Worm (Caenorhabditis elegans): ENCODE data around the gene pccb-1.
A peak's percentile ranks its signal among the peaks of the same experiment; 100 is the strongest.

Gene pccb-1

ce11 chrX:3091119-3091746 is 1.9 kb downstream of the pccb-1 start:
- TF ChIP-seq nhr-129 (tag; optimal IDR thresholded peaks at IDR 0.05) (peak; percentile 13), alr-1 (tag; optimal IDR thresholded peaks at IDR 0.05) (no peak)

DNA sequence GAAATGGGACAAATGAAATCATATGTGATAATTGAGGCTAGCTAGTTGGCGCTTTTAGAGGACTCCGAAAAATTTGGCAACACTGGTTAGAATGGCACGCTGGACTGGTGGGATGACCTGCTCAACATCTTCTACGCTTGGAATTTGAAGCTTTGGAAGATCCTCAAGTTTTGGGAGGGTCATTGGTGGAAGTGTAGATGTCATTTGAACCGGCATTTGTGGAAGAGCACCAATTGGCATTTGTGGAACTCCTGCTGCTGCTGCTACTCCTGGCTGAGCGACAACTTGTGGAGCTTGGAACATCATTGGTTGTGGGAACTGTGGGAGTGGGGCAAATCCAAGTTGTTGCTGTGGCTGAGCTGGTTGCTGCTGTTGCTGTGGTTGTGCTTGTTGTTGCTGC is 3.1 kb downstream of the pccb-1 start:
- no peak for TF ChIP-seq sma-3 (GFP tag; optimal IDR thresholded peaks at IDR 0.05)
- TF ChIP-seq zag-1 (tag; optimal IDR thresholded peaks at IDR 0.05), result no peak
- TF ChIP-seq nhr-129 (tag; optimal IDR thresholded peaks at IDR 0.05), result peak; percentile 33

DNA sequence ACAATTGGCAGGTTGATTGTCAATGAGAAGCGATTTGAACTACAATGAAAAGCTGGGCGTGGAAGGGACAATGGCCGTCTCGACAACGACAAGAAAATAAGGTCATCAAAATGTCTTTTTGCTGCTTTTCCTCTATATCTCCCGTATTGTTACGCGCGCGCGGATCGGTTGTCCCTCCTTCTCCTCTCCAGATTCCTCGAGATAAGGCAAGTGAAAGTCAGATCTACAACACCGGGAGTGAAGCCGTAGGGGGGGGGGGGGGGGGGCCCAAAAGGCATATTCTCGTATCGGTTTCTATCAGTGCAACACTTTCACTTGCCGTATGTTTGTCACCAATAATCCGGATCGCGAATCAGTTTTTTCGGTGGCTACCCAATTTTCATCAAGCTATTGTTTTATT is 5.0 kb downstream of the pccb-1 start, which contains the start of gene wrt-2:
TSS of gene wrt-2 (minus strand) at position 46 of the 400 bp plus-strand sequence.
- no peak for TF ChIP-seq alr-1 (tag; optimal IDR thresholded peaks at IDR 0.05)
- no peak for TF ChIP-seq nhr-11 (tag; optimal IDR thresholded peaks at IDR 0.05)
- TF ChIP-seq ceh-16 (tag; optimal IDR thresholded peaks at IDR 0.05), result no peak
- no peak for TF ChIP-seq ztf-4 (tag; optimal IDR thresholded peaks at IDR 0.05)
- no peak for TF ChIP-seq snpc-4 (tag; optimal IDR thresholded peaks at IDR 0.05)
- TF ChIP-seq mbf-1 (tag; optimal IDR thresholded peaks at IDR 0.05), result no peak
- no peak for TF ChIP-seq nhr-237 (tag; optimal IDR thresholded peaks at IDR 0.05)
- no peak for TF ChIP-seq lin-39 (tag; optimal IDR thresholded peaks at IDR 0.05)
- no peak for TF ChIP-seq mdl-1 (tag; optimal IDR thresholded peaks at IDR 0.05)
- TF ChIP-seq Y55F3AM.14 (GFP tag; optimal IDR thresholded peaks at IDR 0.05), result no peak
- TF ChIP-seq ceh-82 (tag; optimal IDR thresholded peaks at IDR 0.05), result no peak
- no peak for TF ChIP-seq ZK546.5 (tag; optimal IDR thresholded peaks at IDR 0.05)
- no peak for TF ChIP-seq ama-1 (optimal IDR thresholded peaks at IDR 0.05)
- no peak for TF ChIP-seq elt-3 (tag; optimal IDR thresholded peaks at IDR 0.05)
- TF ChIP-seq sem-4 (tag; optimal IDR thresholded peaks at IDR 0.05), result no peak
- no peak for TF ChIP-seq nhr-23 (tag; optimal IDR thresholded peaks at IDR 0.05)
- TF ChIP-seq F13H6.1 (tag; optimal IDR thresholded peaks at IDR 0.05), result no peak
- TF ChIP-seq nhr-21 (tag; optimal IDR thresholded peaks at IDR 0.05), result no peak

DNA sequence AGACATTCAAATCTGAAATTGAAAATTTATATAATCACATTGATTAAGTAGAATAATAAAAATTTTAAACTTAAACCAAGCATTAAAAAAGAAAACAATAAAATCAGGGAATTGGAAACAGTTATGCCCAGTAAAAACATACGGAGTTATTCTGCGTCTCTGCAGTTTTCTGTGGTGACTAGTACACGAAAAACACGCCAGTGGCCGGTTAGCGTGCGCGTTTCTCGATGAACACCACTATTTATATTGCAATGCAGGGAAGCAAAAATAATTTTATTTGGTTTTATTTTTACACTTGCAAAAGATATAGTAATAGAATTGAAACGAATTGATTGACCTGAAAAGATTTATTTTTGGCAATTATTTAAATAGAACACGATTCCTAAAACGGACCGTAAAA is 10.5 kb downstream of the pccb-1 start, which contains the start of gene sec-3:
TSS of gene sec-3 (minus strand) at position 21 of the 400 bp plus-strand sequence.
- TF ChIP-seq nhr-23 (tag; optimal IDR thresholded peaks at IDR 0.05), result no peak
- no peak for TF ChIP-seq aly-2 (tag; optimal IDR thresholded peaks at IDR 0.05)
- TF ChIP-seq F13H6.1 (tag; optimal IDR thresholded peaks at IDR 0.05), result peak; percentile 90
- no peak for TF ChIP-seq ZK546.5 (tag; optimal IDR thresholded peaks at IDR 0.05)
- no peak for TF ChIP-seq Y55F3AM.14 (GFP tag; optimal IDR thresholded peaks at IDR 0.05)
- TF ChIP-seq nhr-11 (tag; optimal IDR thresholded peaks at IDR 0.05), result no peak
- peak; percentile 50 for TF ChIP-seq skn-1 (tag; optimal IDR thresholded peaks at IDR 0.05)
- TF ChIP-seq ceh-82 (tag; optimal IDR thresholded peaks at IDR 0.05), result no peak
- no peak for TF ChIP-seq elt-1 (tag; optimal IDR thresholded peaks at IDR 0.05)
- TF ChIP-seq sma-9 (GFP tag; optimal IDR thresholded peaks at IDR 0.05), result peak; percentile 91
- TF ChIP-seq sma-9 (tag; optimal IDR thresholded peaks at IDR 0.05), result no peak
- TF ChIP-seq nhr-10 (tag; optimal IDR thresholded peaks at IDR 0.05), result peak; percentile 22
- peak; percentile 39 for TF ChIP-seq R02D3.7 (tag; optimal IDR thresholded peaks at IDR 0.05)
- TF ChIP-seq nhr-129 (tag; optimal IDR thresholded peaks at IDR 0.05), result peak; percentile 85
- no peak for TF ChIP-seq unc-39 (tag; optimal IDR thresholded peaks at IDR 0.05)
- peak in 1 of 2 experiments; percentile 38 for TF ChIP-seq mdl-1 (tag; optimal IDR thresholded peaks at IDR 0.05)
- no peak for TF ChIP-seq mbf-1 (tag; optimal IDR thresholded peaks at IDR 0.05)
- peak; percentile 97 for TF ChIP-seq C34F6.9 (tag; optimal IDR thresholded peaks at IDR 0.05)
- TF ChIP-seq lsy-2 (tag; optimal IDR thresholded peaks at IDR 0.05), result peak; percentile 80 to 92
- peak; percentile 90 for TF ChIP-seq crh-2 (tag; optimal IDR thresholded peaks at IDR 0.05)
- TF ChIP-seq lin-11 (tag; optimal IDR thresholded peaks at IDR 0.05), result peak; percentile 57
- TF ChIP-seq ceh-16 (tag; optimal IDR thresholded peaks at IDR 0.05), result peak; percentile 79
- peak; percentile 88 for TF ChIP-seq nhr-25 (tag; optimal IDR thresholded peaks at IDR 0.05)
- TF ChIP-seq dmd-4 (tag; optimal IDR thresholded peaks at IDR 0.05), result no peak
- peak; percentile 43 for TF ChIP-seq ama-1 (optimal IDR thresholded peaks at IDR 0.05)
- peak; percentile 22 for TF ChIP-seq nhr-77 (tag; optimal IDR thresholded peaks at IDR 0.05)
- peak; percentile 23 for TF ChIP-seq zag-1 (tag; optimal IDR thresholded peaks at IDR 0.05)
- TF ChIP-seq sem-4 (tag; optimal IDR thresholded peaks at IDR 0.05), result peak; percentile 81
- peak; percentile 88 for TF ChIP-seq fos-1 (tag; optimal IDR thresholded peaks at IDR 0.05)
- TF ChIP-seq gmeb-1 (tag; optimal IDR thresholded peaks at IDR 0.05), result peak; percentile 84
- peak; percentile 56 for TF ChIP-seq nhr-12 (tag; optimal IDR thresholded peaks at IDR 0.05)
- TF ChIP-seq snpc-4 (tag; optimal IDR thresholded peaks at IDR 0.05), result peak; percentile 59
- TF ChIP-seq unc-62 (GFP tag; optimal IDR thresholded peaks at IDR 0.05), result no peak
- TF ChIP-seq ztf-1 (GFP tag; conservative IDR thresholded peaks at IDR 0.05), result no peak
- peak; percentile 87 for TF ChIP-seq lin-13 (GFP tag; optimal IDR thresholded peaks at IDR 0.05)
- TF ChIP-seq blmp-1 (tag; optimal IDR thresholded peaks at IDR 0.05; ENCODE audit: insufficient read depth), result peak; percentile 37
- TF ChIP-seq egl-27 (tag; optimal IDR thresholded peaks at IDR 0.05), result peak; percentile 82
- no peak for TF ChIP-seq lin-39 (tag; optimal IDR thresholded peaks at IDR 0.05)
- peak; percentile 85 for TF ChIP-seq sma-3 (GFP tag; optimal IDR thresholded peaks at IDR 0.05)
- TF ChIP-seq nhr-6 (tag; optimal IDR thresholded peaks at IDR 0.05), result peak; percentile 83
- TF ChIP-seq ztf-11 (tag; optimal IDR thresholded peaks at IDR 0.05), result no peak
- TF ChIP-seq ztf-4 (tag; optimal IDR thresholded peaks at IDR 0.05), result peak; percentile 77

Data from whole organism, L2 larva.